Fruit fly (Drosophila melanogaster): ENCODE measurements around the gene Drsl5.

Drsl5 gene

DNA sequence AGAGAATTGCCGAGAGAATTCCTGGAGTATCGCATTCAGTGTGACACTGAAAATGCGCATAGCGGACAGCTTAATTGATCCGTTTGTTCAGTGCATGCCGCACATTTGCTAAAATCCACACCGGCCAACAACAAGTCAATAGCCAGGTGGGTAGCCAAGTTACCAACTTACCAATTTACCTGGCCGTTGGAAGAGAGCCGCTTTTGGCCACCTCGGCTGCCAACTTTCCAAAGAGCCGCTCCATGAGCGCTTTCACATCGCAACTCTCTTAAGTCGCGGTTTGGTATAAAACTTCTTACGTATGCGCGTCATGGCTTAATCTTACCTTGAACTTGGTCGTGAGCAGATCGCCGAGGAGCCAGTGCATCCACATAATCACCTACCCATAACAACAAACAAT is 36.7 kb upstream of the Drsl5 start, which contains the start of gene CG12017:
TSS of gene CG12017 (plus strand) at position 310 of the 400 bp plus-strand sequence.
- TF ChIP-seq br (GFP tag; optimal IDR thresholded peaks at IDR 0.05): no peak

- TF ChIP-seq usp (GFP tag; optimal IDR thresholded peaks at IDR 0.05) (no peak), Hr78 (GFP tag; optimal IDR thresholded peaks at IDR 0.05) (no peak), Myc (optimal IDR thresholded peaks at IDR 0.05) (no peak), fru (GFP tag; optimal IDR thresholded peaks at IDR 0.05) (no peak)
Observed at dm6 chr3L:3283264-3283663, 33.3 kb upstream of the Drsl5 start.

DNA sequence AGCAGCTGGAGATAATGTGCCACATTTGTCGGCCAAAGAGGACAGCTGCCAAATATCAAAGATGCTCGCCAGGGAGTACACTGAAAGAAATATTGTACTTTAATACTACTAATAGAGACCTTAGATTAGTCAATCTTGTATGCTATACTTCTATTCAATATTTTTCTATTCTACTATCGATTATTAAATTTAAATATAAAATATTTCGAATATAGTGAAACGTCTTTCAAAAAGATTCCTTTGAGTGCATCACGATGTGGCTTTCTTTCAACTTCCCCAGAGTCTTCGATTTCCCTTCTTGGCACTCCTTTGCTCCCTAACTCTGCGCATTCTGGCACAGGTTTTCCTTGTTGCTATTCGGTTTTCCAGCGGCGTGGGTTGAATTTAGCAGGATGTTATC is 31.7 kb upstream of the Drsl5 start:
- TF ChIP-seq CG9705 (GFP tag; optimal IDR thresholded peaks at IDR 0.05): no peak
- no peak for TF ChIP-seq Hr83 (GFP tag; optimal IDR thresholded peaks at IDR 0.05; ENCODE audit: poor library complexity, severe bottlenecking)
- no peak for TF ChIP-seq HLH106 (tag; optimal IDR thresholded peaks at IDR 0.05)
- no peak for TF ChIP-seq Abd-B (GFP tag; optimal IDR thresholded peaks at IDR 0.05)
- TF ChIP-seq Rel (GFP tag; optimal IDR thresholded peaks at IDR 0.05): no peak
- TF ChIP-seq Rel (tag; optimal IDR thresholded peaks at IDR 0.05): no peak
- no peak for TF ChIP-seq OdsH (GFP tag; optimal IDR thresholded peaks at IDR 0.05)

dm6 chr3L:3288414-3288813 is 28.2 kb upstream of the Drsl5 start:
- TF ChIP-seq dl (GFP tag; optimal IDR thresholded peaks at IDR 0.05; ENCODE audit: insufficient read depth in 1 of 2, partially characterized antibody in 2 of 2) (no peak), Myc (optimal IDR thresholded peaks at IDR 0.05) (peak; percentile 8), foxo (GFP tag; optimal IDR thresholded peaks at IDR 0.05) (peak in 1 of 2 experiments; percentile 4), tai (GFP tag; optimal IDR thresholded peaks at IDR 0.05) (no peak), Mio (GFP tag; optimal IDR thresholded peaks at IDR 0.05) (no peak), HLH106 (tag; optimal IDR thresholded peaks at IDR 0.05) (peak; percentile 9), brk (GFP tag; optimal IDR thresholded peaks at IDR 0.05) (no peak), Dif (GFP tag; optimal IDR thresholded peaks at IDR 0.05; ENCODE audit: partially characterized antibody) (no peak), Rel (GFP tag; optimal IDR thresholded peaks at IDR 0.05) (no peak), Rel (tag; optimal IDR thresholded peaks at IDR 0.05) (no peak), Dfd (GFP tag; optimal IDR thresholded peaks at IDR 0.05) (no peak), CG32264 (GFP tag; optimal IDR thresholded peaks at IDR 0.05) (no peak)

DNA sequence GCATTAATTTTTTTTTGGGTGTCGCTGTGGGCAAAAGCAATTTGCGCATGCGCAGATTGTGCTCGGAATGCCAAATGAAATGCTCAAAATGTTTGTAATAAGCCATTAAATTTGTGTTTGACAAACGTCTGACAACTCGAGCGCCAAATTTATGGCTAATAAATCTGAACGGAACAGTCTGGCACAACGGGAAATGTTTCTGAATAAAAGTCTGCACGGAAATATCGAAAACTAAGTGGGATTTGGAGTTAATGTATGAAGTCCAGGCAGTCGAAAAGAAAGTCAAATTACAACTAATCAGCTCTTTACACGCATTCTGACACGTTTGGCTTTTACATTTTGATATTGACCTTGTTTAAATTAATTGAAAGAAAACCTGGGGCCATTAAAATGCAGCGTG is 25.4 kb upstream of the Drsl5 start, which contains the start of gene CG12009:
TSS of gene CG12009 (plus strand) at position 301 of the 400 bp plus-strand sequence.
- TF ChIP-seq Sp1 (GFP tag; optimal IDR thresholded peaks at IDR 0.05) (no peak), Jra (GFP tag; optimal IDR thresholded peaks at IDR 0.05) (no peak), dsf (GFP tag; optimal IDR thresholded peaks at IDR 0.05; ENCODE audit: borderline replicate concordance) (no peak), tai (GFP tag; optimal IDR thresholded peaks at IDR 0.05) (no peak), GATAd (GFP tag; optimal IDR thresholded peaks at IDR 0.05) (no peak), br (GFP tag; optimal IDR thresholded peaks at IDR 0.05) (no peak), CrebA (GFP tag; optimal IDR thresholded peaks at IDR 0.05; ENCODE audit: borderline replicate concordance) (no peak), Hnf4 (GFP tag; optimal IDR thresholded peaks at IDR 0.05) (no peak), dl (GFP tag; optimal IDR thresholded peaks at IDR 0.05; ENCODE audit: insufficient read depth in 1 of 2, partially characterized antibody in 2 of 2) (no peak), Vsx2 (GFP tag; optimal IDR thresholded peaks at IDR 0.05; ENCODE audit: partially characterized antibody) (no peak), Hr78 (GFP tag; optimal IDR thresholded peaks at IDR 0.05) (no peak), Hr83 (GFP tag; optimal IDR thresholded peaks at IDR 0.05; ENCODE audit: poor library complexity, severe bottlenecking) (no peak), Dfd (GFP tag; optimal IDR thresholded peaks at IDR 0.05) (no peak), fru (GFP tag; optimal IDR thresholded peaks at IDR 0.05) (no peak)

dm6 chr3L:3300345-3300744 is 16.2 kb upstream of the Drsl5 start:
- TF ChIP-seq pan (optimal IDR thresholded peaks at IDR 0.05): no peak
- no peak for TF ChIP-seq dl (GFP tag; optimal IDR thresholded peaks at IDR 0.05; ENCODE audit: insufficient read depth in 1 of 2, partially characterized antibody in 2 of 2)
- no peak for TF ChIP-seq Hnf4 (GFP tag; optimal IDR thresholded peaks at IDR 0.05)
- peak; percentile 42 for TF ChIP-seq CG32264 (GFP tag; optimal IDR thresholded peaks at IDR 0.05)
- TF ChIP-seq GATAd (GFP tag; optimal IDR thresholded peaks at IDR 0.05): no peak
- TF ChIP-seq N (GFP tag; optimal IDR thresholded peaks at IDR 0.05): no peak
- TF ChIP-seq lola (GFP tag; optimal IDR thresholded peaks at IDR 0.05): no peak
- TF ChIP-seq brk (GFP tag; optimal IDR thresholded peaks at IDR 0.05): no peak
- TF ChIP-seq sv (GFP tag; optimal IDR thresholded peaks at IDR 0.05): peak; percentile 25
- peak; percentile 31 for TF ChIP-seq fru (GFP tag; optimal IDR thresholded peaks at IDR 0.05)
- no peak for TF ChIP-seq Dfd (GFP tag; optimal IDR thresholded peaks at IDR 0.05)
- peak; percentile 50 for TF ChIP-seq ey (GFP tag; optimal IDR thresholded peaks at IDR 0.05)
- TF ChIP-seq woc (GFP tag; optimal IDR thresholded peaks at IDR 0.05): peak; percentile 52
- peak; percentile 20 for TF ChIP-seq psq (GFP tag; optimal IDR thresholded peaks at IDR 0.05)
- peak; percentile 49 for TF ChIP-seq OdsH (GFP tag; optimal IDR thresholded peaks at IDR 0.05)
- TF ChIP-seq Abd-B (GFP tag; optimal IDR thresholded peaks at IDR 0.05): no peak
- TF ChIP-seq dmrt93B (GFP tag; optimal IDR thresholded peaks at IDR 0.05): peak; percentile 38
- peak; percentile 17 for TF ChIP-seq sage (GFP tag; optimal IDR thresholded peaks at IDR 0.05)
- TF ChIP-seq jim (GFP tag; optimal IDR thresholded peaks at IDR 0.05): no peak
- no peak for TF ChIP-seq usp (GFP tag; optimal IDR thresholded peaks at IDR 0.05)
- peak; percentile 41 for TF ChIP-seq br (GFP tag; optimal IDR thresholded peaks at IDR 0.05)
- no peak for TF ChIP-seq Vsx2 (GFP tag; optimal IDR thresholded peaks at IDR 0.05; ENCODE audit: partially characterized antibody)
- TF ChIP-seq rgr (GFP tag; optimal IDR thresholded peaks at IDR 0.05): no peak
- TF ChIP-seq Hr78 (GFP tag; optimal IDR thresholded peaks at IDR 0.05): no peak
- TF ChIP-seq foxo (GFP tag; optimal IDR thresholded peaks at IDR 0.05): peak in 1 of 2 experiments; percentile 48

Measured in whole organism, wandering third instar larva.